Worm (Caenorhabditis elegans): ENCODE results near the gene dhhc-13.

DNA sequence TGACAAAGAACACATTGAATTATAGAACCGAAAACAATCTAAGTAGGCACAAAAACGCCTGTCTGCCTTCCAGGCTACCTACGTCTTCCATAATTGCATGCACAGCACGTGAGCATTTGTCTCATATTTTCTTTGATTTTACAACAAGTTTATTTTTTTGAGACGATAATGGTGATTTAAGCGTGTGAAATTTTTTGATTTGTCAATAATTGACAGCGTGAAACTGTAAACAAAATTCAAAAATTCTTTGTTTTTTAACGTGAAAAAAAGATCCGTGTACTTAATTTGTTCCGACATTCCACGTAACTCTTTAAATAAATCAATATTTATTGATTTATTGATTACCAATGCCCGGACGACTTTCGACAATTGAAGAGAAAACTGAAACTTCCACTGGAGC is at the start of gene dhhc-13:
- TF ChIP-seq flt-1 (GFP tag; IDR thresholded peaks at IDR 0.05) = no peak
- no peak for TF ChIP-seq tab-1 (GFP tag; IDR thresholded peaks at IDR 0.05)
- no peak for TF ChIP-seq ref-1 (GFP tag; conservative IDR thresholded peaks at IDR 0.05)
- no peak for TF ChIP-seq cog-1 (tag; optimal IDR thresholded peaks at IDR 0.05)
